Fruit fly (Drosophila melanogaster): ENCODE data around the gene CG14073.

The CG14073 gene

dm6 chr3L:18786427-18787104 lies 33.9 kb downstream of the CG14073 start (continued):
- no peak for TF ChIP-seq Usf (GFP tag; optimal IDR thresholded peaks at IDR 0.05)
- peak; percentile 70 for TF ChIP-seq CG2120 (GFP tag; optimal IDR thresholded peaks at IDR 0.05)
- peak; percentile 44; the same call in 1 of the 2 replicates for TF ChIP-seq Bgb (GFP tag; IDR thresholded peaks at IDR 0.05; ENCODE audit: partially characterized antibody)
- peak; percentile 34; the same call in 1 of the 2 replicates for TF ChIP-seq slbo (GFP tag; IDR thresholded peaks at IDR 0.05)
- no peak for TF ChIP-seq Atf3 (GFP tag; optimal IDR thresholded peaks at IDR 0.05)
- 0 out of 2 replicates have a peak, but pooled peaks have one; percentile 8 for TF ChIP-seq ssp (GFP tag; IDR thresholded peaks at IDR 0.05)
- TF ChIP-seq Elba2 (GFP tag; optimal IDR thresholded peaks at IDR 0.05) = no peak
- TF ChIP-seq CG8290 (GFP tag; optimal IDR thresholded peaks at IDR 0.05) = no peak
- TF ChIP-seq CG8290 (tag; optimal IDR thresholded peaks at IDR 0.05) = no peak
- TF ChIP-seq CG2712 (tag; optimal IDR thresholded peaks at IDR 0.05) = peak; percentile 63
- TF ChIP-seq CG13287 (GFP tag; IDR thresholded peaks at IDR 0.05; ENCODE audit: partially characterized antibody) = no peak
- 0 out of 2 replicates have a peak, but pooled peaks have one; percentile 51 for TF ChIP-seq CG43689 (GFP tag; IDR thresholded peaks at IDR 0.05)
- TF ChIP-seq Meics (GFP tag; optimal IDR thresholded peaks at IDR 0.05) = peak; percentile 76
- TF ChIP-seq CG18764 (GFP tag; optimal IDR thresholded peaks at IDR 0.05) = no peak
- TF ChIP-seq sr (GFP tag; IDR thresholded peaks at IDR 0.05) = peak; percentile 40; the same call in 1 of the 3 replicates
- no peak for TF ChIP-seq chm (GFP tag; IDR thresholded peaks at IDR 0.05)
- TF ChIP-seq CG18599 (GFP tag; optimal IDR thresholded peaks at IDR 0.05) = peak; percentile 67
- TF ChIP-seq gfzf (GFP tag; optimal IDR thresholded peaks at IDR 0.05) = no peak
- TF ChIP-seq CG1832 (GFP tag; optimal IDR thresholded peaks at IDR 0.05) = peak; percentile 67
- TF ChIP-seq kay (GFP tag; optimal IDR thresholded peaks at IDR 0.05) = peak; percentile 6
- TF ChIP-seq fu2 (GFP tag; optimal IDR thresholded peaks at IDR 0.05) = no peak
- no peak for TF ChIP-seq en (GFP tag; optimal IDR thresholded peaks at IDR 0.05)
- no peak for TF ChIP-seq CG8478 (optimal IDR thresholded peaks at IDR 0.05)
- peak; percentile 86 for TF ChIP-seq Sox102F (GFP tag; optimal IDR thresholded peaks at IDR 0.05)
- TF ChIP-seq CG1529 (GFP tag; optimal IDR thresholded peaks at IDR 0.05) = no peak
- TF ChIP-seq Hr51 (GFP tag; optimal IDR thresholded peaks at IDR 0.05) = peak in 1 of 2 experiments; percentile 92
- peak; percentile 76 for TF ChIP-seq rib (GFP tag; IDR thresholded peaks at IDR 0.05)
- TF ChIP-seq Hmx (GFP tag; optimal IDR thresholded peaks at IDR 0.05) = peak; percentile 55
- TF ChIP-seq crp (GFP tag; optimal IDR thresholded peaks at IDR 0.05) = no peak
- no peak for TF ChIP-seq hb (GFP tag; IDR thresholded peaks at IDR 0.05; ENCODE audit: partially characterized antibody)
- TF ChIP-seq run (tag; optimal IDR thresholded peaks at IDR 0.05) = peak; percentile 48
- TF ChIP-seq CG8765 (GFP tag; IDR thresholded peaks at IDR 0.05) = no peak
- peak; percentile 5 for TF ChIP-seq CG2875 (GFP tag; optimal IDR thresholded peaks at IDR 0.05)
- no peak; the same call in 1 of the 2 replicates for TF ChIP-seq sim (GFP tag; IDR thresholded peaks at IDR 0.05)
- no peak for TF ChIP-seq CG31224 (GFP tag; IDR thresholded peaks at IDR 0.05)
- peak; percentile 60 for TF ChIP-seq Asciz (GFP tag; optimal IDR thresholded peaks at IDR 0.05)
- peak; percentile 12 for TF ChIP-seq her (GFP tag; optimal IDR thresholded peaks at IDR 0.05)
- no peak for TF ChIP-seq dmrt11E (tag; optimal IDR thresholded peaks at IDR 0.05)
- no peak for TF ChIP-seq CG10321 (GFP tag; IDR thresholded peaks at IDR 0.05)
- TF ChIP-seq Myb (GFP tag; optimal IDR thresholded peaks at IDR 0.05) = peak; percentile 10
- no peak for TF ChIP-seq CG17912 (GFP tag; optimal IDR thresholded peaks at IDR 0.05)
- TF ChIP-seq CG17359 (tag; optimal IDR thresholded peaks at IDR 0.05) = peak; percentile 78
- no peak for TF ChIP-seq tll (GFP tag; optimal IDR thresholded peaks at IDR 0.05)
- no peak for TF ChIP-seq vnd (GFP tag; IDR thresholded peaks at IDR 0.05; ENCODE audit: partially characterized antibody)
- TF ChIP-seq CG11695 (GFP tag; IDR thresholded peaks at IDR 0.05) = peak; percentile 77; the same call in 2 of the 3 replicates
- peak; percentile 78 for TF ChIP-seq CG12104 (GFP tag; optimal IDR thresholded peaks at IDR 0.05)
- TF ChIP-seq CG11085 (GFP tag; IDR thresholded peaks at IDR 0.05) = no peak
- peak; percentile 12; the same call in 1 of the 2 replicates for TF ChIP-seq sob (GFP tag; IDR thresholded peaks at IDR 0.05)
- TF ChIP-seq Dll (GFP tag; IDR thresholded peaks at IDR 0.05; ENCODE audit: partially characterized antibody) = no peak

All from whole organism, embryonic.